Fruit fly (Drosophila melanogaster) whole organism, pupa: ENCODE results near the gene Cpr67Fb.

Source experiments
- CG10348 ChIP-seq: fragments of 200-800 bp; sonication (Bioruptor generic); IDR thresholded peaks from 2 replicates; pipeline ENCODE4 v1.3.6; 2022; ENCODE audit warnings: missing biosample characterization, missing genetic modification characterization
- CG12605 ChIP-seq: fragments of 200-800 bp; sonication (Bioruptor generic); IDR thresholded peaks from 2 replicates; pipeline ENCODE4 v1.3.6; 2022; ENCODE audit warnings: missing biosample characterization, missing genetic modification characterization
- CG13204 ChIP-seq: fragments of 200-800 bp; sonication (Bioruptor generic); optimal IDR thresholded peaks from 2 replicates; lab custom pipeline; 2018; ENCODE audit warnings: missing biosample characterization, mild to moderate bottlenecking, missing genetic modification characterization, moderate library complexity
- CG14655 ChIP-seq: fragments of 200-800 bp; sonication (Bioruptor generic); optimal IDR thresholded peaks from 3 replicates; lab custom pipeline; 2017; ENCODE audit warnings: mild to moderate bottlenecking, missing biosample characterization, missing genetic modification reagents, missing genetic modification characterization
- CG15710 ChIP-seq: fragments of 200-800 bp; sonication (Bioruptor generic); optimal IDR thresholded peaks from 2 replicates; lab custom pipeline; 2018; ENCODE audit warnings: missing biosample characterization, mild to moderate bottlenecking, missing genetic modification characterization, moderate library complexity
- CG17806 ChIP-seq: fragments of 200-800 bp; sonication (Bioruptor generic); optimal IDR thresholded peaks from 2 replicates; lab custom pipeline; 2018; ENCODE audit warnings: missing biosample characterization, mild to moderate bottlenecking, missing genetic modification characterization, moderate library complexity
- CG32121 ChIP-seq: fragments of 200-800 bp; sonication (Bioruptor generic); IDR thresholded peaks from 2 replicates; pipeline ENCODE4 v1.3.6; 2022; ENCODE audit warnings: missing biosample characterization, missing genetic modification characterization
- CG34367 ChIP-seq: fragments of 200-800 bp; sonication (Bioruptor generic); optimal IDR thresholded peaks from 2 replicates; lab custom pipeline; 2018; ENCODE audit warnings: missing biosample characterization, mild to moderate bottlenecking, missing genetic modification characterization
- CG4496 ChIP-seq: fragments of 200-800 bp; sonication (Bioruptor generic); IDR thresholded peaks from 3 replicates; pipeline ENCODE4 v1.3.6; 2022; ENCODE audit warnings: missing biosample characterization, missing genetic modification characterization
- CG8159 ChIP-seq: fragments of 200-800 bp; sonication (Bioruptor generic); optimal IDR thresholded peaks from 3 replicates; lab custom pipeline; 2018; ENCODE audit warnings: missing biosample characterization, mild to moderate bottlenecking, missing genetic modification characterization, moderate library complexity
- CG8301 ChIP-seq: fragments of 200-800 bp; sonication (Bioruptor generic); optimal IDR thresholded peaks from 2 replicates; lab custom pipeline; 2018; ENCODE audit warnings: missing biosample characterization, mild to moderate bottlenecking, missing genetic modification characterization
- CG9948 ChIP-seq: fragments of 200-800 bp; sonication (Bioruptor generic); optimal IDR thresholded peaks from 2 replicates; lab custom pipeline; 2018; ENCODE audit warnings: missing biosample characterization, mild to moderate bottlenecking, missing genetic modification characterization, moderate library complexity
- D1 ChIP-seq: fragments of 200-800 bp; sonication (Bioruptor generic); optimal IDR thresholded peaks from 2 replicates; lab custom pipeline; 2018; ENCODE audit warnings: missing biosample characterization, mild to moderate bottlenecking, missing genetic modification characterization, moderate library complexity
- EcR ChIP-seq: fragments of 200-800 bp; sonication (Bioruptor generic); optimal IDR thresholded peaks from 3 replicates; lab custom pipeline; 2019; ENCODE audit warnings: missing biosample characterization, missing genetic modification characterization, mild to moderate bottlenecking, moderate library complexity, missing genetic modification reagents
- Ets98B ChIP-seq: fragments of 200-800 bp; sonication (Bioruptor generic); IDR thresholded peaks from 2 replicates; pipeline ENCODE4 v1.3.6; 2022; ENCODE audit warnings: missing biosample characterization, missing genetic modification characterization
- Pif1A ChIP-seq: fragments of 200-800 bp; sonication (Bioruptor generic); optimal IDR thresholded peaks from 3 replicates; lab custom pipeline; 2016; ENCODE audit warnings: missing biosample characterization, missing genetic modification characterization
- Pif1B ChIP-seq: fragments of 200-800 bp; sonication (Bioruptor generic); optimal IDR thresholded peaks from 3 replicates; lab custom pipeline; 2016; ENCODE audit warnings: missing biosample characterization, missing genetic modification characterization
- Snoo ChIP-seq: fragments of 200-800 bp; sonication (Bioruptor generic); optimal IDR thresholded peaks from 3 replicates; lab custom pipeline; 2017; ENCODE audit warnings: missing biosample characterization, mild to moderate bottlenecking, missing genetic modification characterization, inconsistent platforms
- fd96Ca ChIP-seq: fragments of 200-800 bp; sonication (Bioruptor generic); IDR thresholded peaks from 3 replicates; pipeline ENCODE4 v1.3.6; 2022; ENCODE audit warnings: missing biosample characterization, missing genetic modification characterization
- gl ChIP-seq: fragments of 200-800 bp; sonication (Bioruptor generic); optimal IDR thresholded peaks from 2 replicates; lab custom pipeline; 2018; ENCODE audit warnings: missing biosample characterization, mild to moderate bottlenecking, missing genetic modification characterization
- rn ChIP-seq: fragments of 200-800 bp; sonication (Bioruptor generic); IDR thresholded peaks from 2 replicates; pipeline ENCODE4 v1.3.6; 2022; ENCODE audit warnings: missing biosample characterization, missing genetic modification characterization

The Cpr67Fb gene

DNA sequence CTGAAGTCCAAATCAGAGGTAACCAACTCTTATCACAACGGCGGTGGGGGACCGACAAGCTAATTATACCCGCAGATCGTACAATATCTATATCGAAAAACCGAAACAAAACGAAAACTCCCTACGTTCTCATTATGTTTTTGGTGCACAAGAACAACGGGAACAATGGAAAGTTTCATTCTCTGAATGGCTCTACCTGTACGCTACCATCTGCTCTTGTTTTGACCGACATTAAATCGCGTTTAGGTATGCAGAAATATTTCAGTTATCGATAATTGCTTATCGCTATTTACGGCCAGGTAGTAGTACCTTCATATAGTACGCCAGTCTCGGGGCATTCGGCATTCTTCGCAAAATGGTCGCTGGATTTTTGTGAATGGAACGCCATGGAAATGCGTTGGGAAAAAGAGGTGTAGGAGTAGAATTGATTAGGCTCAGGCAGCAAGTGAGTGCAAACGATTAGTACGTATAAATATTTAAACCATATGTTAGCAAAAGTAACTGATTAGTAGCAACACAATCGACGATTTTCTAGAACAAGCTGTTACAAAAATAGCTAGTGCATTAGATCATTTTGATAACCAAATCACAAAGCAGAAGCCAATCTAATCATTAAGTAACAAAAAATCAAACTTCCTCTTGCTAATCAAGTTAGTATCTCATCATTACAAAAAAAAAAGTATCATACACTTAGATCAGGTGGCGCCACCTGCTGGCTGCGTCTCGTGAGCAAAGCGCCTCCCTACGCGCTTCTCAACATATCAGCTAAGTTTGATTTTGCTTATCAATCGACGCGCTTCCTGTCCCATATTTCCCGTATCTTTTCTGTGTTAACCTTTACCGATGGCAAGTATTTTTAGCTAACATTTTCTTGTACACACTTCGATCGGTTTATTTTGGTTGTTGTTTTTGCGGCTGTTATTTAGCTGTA is 31.2 kb upstream of the Cpr67Fb start:
- no peak for TF ChIP-seq CG14655 (GFP tag; lab: Kevin White, UChicago)
- TF ChIP-seq gl (tag; lab: Kevin White, UChicago) = no peak
- TF ChIP-seq CG12605 (GFP tag; lab: Robert Waterston, UW) = no peak
- TF ChIP-seq CG15710 (tag; lab: Kevin White, UChicago) = no peak
- TF ChIP-seq CG17806 (tag; lab: Kevin White, UChicago) = no peak
- no peak for TF ChIP-seq Pif1A (GFP tag; lab: Kevin White, UChicago)
- TF ChIP-seq, all 21 proteins: peak for 0

DNA sequence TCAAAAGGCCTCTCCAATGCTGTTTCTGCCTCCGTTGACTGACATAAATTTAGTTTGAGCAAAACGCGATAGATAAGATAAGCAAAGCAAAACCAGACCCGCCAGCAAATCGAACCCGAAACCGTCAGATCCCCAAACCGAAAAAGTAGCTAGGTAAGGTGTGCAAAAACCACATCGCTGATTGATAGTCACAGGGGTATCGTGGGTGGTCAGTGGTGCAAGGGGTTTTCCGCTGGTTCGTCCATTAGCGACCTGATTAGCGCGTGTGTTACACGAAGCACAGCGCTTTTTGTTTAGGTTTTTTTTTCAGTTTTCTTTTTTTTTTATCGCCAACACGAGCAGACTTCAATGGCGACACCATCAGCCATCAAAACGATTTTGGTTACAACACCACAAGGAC is 30.0 kb upstream of the Cpr67Fb start:
- no peak for TF ChIP-seq EcR (GFP tag; lab: Kevin White, UChicago)
- no peak for TF ChIP-seq CG10348 (GFP tag; lab: Robert Waterston, UW)
- TF ChIP-seq CG13204 = no peak
- TF ChIP-seq CG12605 (GFP tag; lab: Robert Waterston, UW) = no peak
- TF ChIP-seq CG17806 (tag; lab: Kevin White, UChicago) = no peak
- TF ChIP-seq Snoo = no peak
- peak; percentile 26; the same call in 1 of the 2 replicates for TF ChIP-seq CG32121 (GFP tag; lab: Robert Waterston, UW)
- 0 out of 2 replicates have a peak, but pooled peaks have one; percentile 19 for TF ChIP-seq Ets98B

DNA sequence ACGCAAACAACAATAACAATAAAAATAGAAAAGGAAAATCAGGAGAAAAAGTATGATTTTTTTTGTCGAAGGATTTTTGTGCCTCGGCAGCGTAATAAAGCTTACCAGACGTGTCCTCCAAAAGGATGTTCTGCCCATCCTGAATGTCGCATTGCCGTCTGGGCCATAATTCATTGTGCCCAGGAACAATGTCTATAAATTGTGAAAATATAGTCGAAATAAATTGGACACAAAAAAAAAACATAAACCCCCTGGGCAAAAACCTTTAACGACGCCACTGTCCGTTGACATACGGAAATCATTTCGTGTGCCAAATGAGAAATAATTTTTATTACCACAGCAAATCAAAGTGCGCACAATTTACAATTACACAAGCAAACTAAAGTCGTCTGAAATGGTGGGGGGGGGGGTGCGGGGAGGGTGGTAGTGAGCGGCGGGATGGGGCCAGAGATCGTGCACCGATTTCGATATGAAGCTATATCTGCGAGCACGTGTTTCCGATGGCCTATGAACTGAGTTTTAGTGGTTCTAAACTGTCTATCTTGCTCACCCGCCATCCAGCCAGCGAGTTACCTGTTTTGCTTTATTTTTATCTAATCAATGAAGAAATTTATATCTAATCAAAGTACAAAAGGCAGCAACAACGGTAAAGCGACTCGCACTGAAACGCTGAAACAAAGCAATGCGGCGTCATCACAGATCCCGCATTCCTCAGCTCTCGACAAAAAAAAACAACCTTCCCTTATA is 27.2 kb upstream of the Cpr67Fb start:
- TF ChIP-seq Ets98B (no peak), fd96Ca (GFP tag; lab: Robert Waterston, UW) (no peak), Pif1B (GFP tag; lab: Kevin White, UChicago) (no peak), CG13204 (no peak), CG12605 (GFP tag; lab: Robert Waterston, UW) (no peak), CG15710 (tag; lab: Kevin White, UChicago) (no peak), CG8159 (tag; lab: Kevin White, UChicago) (no peak), rn (no peak), gl (tag; lab: Kevin White, UChicago) (no peak), CG17806 (tag; lab: Kevin White, UChicago) (no peak), CG32121 (GFP tag; lab: Robert Waterston, UW) (no peak), Snoo (no peak), Pif1A (GFP tag; lab: Kevin White, UChicago) (no peak), EcR (GFP tag; lab: Kevin White, UChicago) (no peak), CG9948 (tag; lab: Kevin White, UChicago) (no peak), CG4496 (GFP tag; lab: Robert Waterston, UW) (no peak), CG10348 (GFP tag; lab: Robert Waterston, UW) (no peak), CG8301 (tag; lab: Kevin White, UChicago) (no peak)

DNA sequence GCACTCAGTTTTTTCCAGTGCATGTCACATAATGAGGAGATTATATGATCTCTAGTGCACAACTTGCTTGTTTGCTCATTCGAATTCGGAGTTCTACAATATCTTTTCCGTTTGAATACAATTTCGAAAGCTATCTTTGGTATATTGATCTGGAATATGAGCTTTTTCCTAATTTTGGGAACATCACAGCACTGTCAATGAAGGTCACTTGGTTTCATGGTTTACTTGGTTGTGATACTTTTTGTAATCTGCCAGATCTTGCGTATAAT is 26.7 kb upstream of the Cpr67Fb start:
- TF ChIP-seq CG32121 (GFP tag; lab: Robert Waterston, UW) (no peak), CG12605 (GFP tag; lab: Robert Waterston, UW) (no peak), CG13204 (no peak), CG34367 (tag; lab: Kevin White, UChicago) (no peak), CG17806 (tag; lab: Kevin White, UChicago) (no peak), Pif1A (GFP tag; lab: Kevin White, UChicago) (no peak), CG8159 (tag; lab: Kevin White, UChicago) (no peak), CG8301 (tag; lab: Kevin White, UChicago) (no peak), EcR (GFP tag; lab: Kevin White, UChicago) (no peak), CG15710 (tag; lab: Kevin White, UChicago) (no peak), rn (no peak), CG14655 (GFP tag; lab: Kevin White, UChicago) (no peak), Pif1B (GFP tag; lab: Kevin White, UChicago) (no peak), Snoo (no peak), D1 (tag; lab: Kevin White, UChicago) (no peak), CG9948 (tag; lab: Kevin White, UChicago) (no peak), CG4496 (GFP tag; lab: Robert Waterston, UW) (no peak), gl (tag; lab: Kevin White, UChicago) (no peak), Ets98B (no peak)

DNA sequence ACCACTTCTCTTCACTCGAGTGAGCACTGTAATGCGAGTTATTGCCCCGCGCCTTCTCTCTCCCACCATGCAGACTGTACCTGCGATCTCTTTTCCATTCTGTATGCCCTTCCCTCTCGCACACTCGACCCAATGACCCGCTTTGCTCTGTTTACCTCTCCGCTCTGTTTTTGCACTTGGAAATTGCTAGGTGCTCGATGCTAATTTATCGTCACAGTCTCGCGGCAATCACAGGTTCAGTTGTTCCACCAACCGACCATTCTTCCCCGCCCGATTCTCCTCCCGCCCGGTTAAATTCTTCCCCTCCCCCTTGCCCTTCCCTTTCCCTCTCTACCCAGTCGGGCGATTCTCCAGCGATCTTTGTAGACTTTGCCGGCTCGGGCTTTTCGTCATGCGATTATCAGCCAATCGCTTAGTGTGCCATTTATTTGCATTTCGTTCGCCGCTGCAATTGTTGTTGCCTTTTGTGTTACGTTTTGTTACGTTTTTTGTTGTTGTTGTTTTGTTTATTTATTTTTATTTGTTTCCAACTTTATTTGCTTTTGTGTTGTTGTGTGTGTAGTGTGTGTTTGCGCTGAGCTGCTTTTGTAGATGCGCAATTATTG is 26.1 kb upstream of the Cpr67Fb start:
- no peak; the same call in none of the 3 replicates for TF ChIP-seq fd96Ca (GFP tag; lab: Robert Waterston, UW)
- TF ChIP-seq CG8301 (tag; lab: Kevin White, UChicago) = peak; percentile 32
- peak; percentile 35 for TF ChIP-seq CG8159 (tag; lab: Kevin White, UChicago)
- TF ChIP-seq CG13204 = peak; percentile 45
- TF ChIP-seq gl (tag; lab: Kevin White, UChicago) = peak; percentile 70
- TF ChIP-seq CG32121 (GFP tag; lab: Robert Waterston, UW) = peak; percentile 67
- no peak for TF ChIP-seq Snoo
- TF ChIP-seq CG34367 (tag; lab: Kevin White, UChicago) = peak; percentile 39
- peak; percentile 70 for TF ChIP-seq Pif1B (GFP tag; lab: Kevin White, UChicago)
- no peak for TF ChIP-seq CG14655 (GFP tag; lab: Kevin White, UChicago)
- peak; percentile 92 for TF ChIP-seq CG12605 (GFP tag; lab: Robert Waterston, UW)
- no peak for TF ChIP-seq CG10348 (GFP tag; lab: Robert Waterston, UW)
- TF ChIP-seq Ets98B = peak; percentile 81
- TF ChIP-seq rn = no peak
- peak; percentile 53 for TF ChIP-seq EcR (GFP tag; lab: Kevin White, UChicago)
- TF ChIP-seq CG4496 (GFP tag; lab: Robert Waterston, UW) = peak; percentile 84
- peak; percentile 33 for TF ChIP-seq CG15710 (tag; lab: Kevin White, UChicago)
- peak; percentile 35 for TF ChIP-seq CG17806 (tag; lab: Kevin White, UChicago)
- peak; percentile 74 for TF ChIP-seq Pif1A (GFP tag; lab: Kevin White, UChicago)
- no peak for TF ChIP-seq D1 (tag; lab: Kevin White, UChicago)
- peak; percentile 28 for TF ChIP-seq CG9948 (tag; lab: Kevin White, UChicago)
